Worm (Caenorhabditis elegans) whole organism, L3 larva: Measurements from ENCODE around the gene K09F6.7.

Experiments used
- ZK546.5 ChIP-seq: sonication (generic microtip); optimal IDR thresholded peaks from 2 replicates; lab custom pipeline; 2017; ENCODE audit warnings: missing biosample characterization, missing genetic modification characterization
- aly-2 ChIP-seq: fragments of 150-350 bp; optimal IDR thresholded peaks from 2 replicates; lab custom pipeline; 2014; ENCODE audit warnings: missing biosample characterization, missing genetic modification characterization
- ama-1 ChIP-seq: fragments of 150-350 bp; optimal IDR thresholded peaks from 2 replicates; lab custom pipeline; 2018
- ceh-16 ChIP-seq: sonication (generic microtip); optimal IDR thresholded peaks from 2 replicates; lab custom pipeline; 2017; ENCODE audit warnings: missing biosample characterization, missing genetic modification characterization
- ceh-28 ChIP-seq: fragments of 150-350 bp; optimal IDR thresholded peaks from 2 replicates; lab custom pipeline; 2014; ENCODE audit warnings: missing biosample characterization, missing genetic modification reagents, missing genetic modification characterization
- ceh-82 ChIP-seq: fragments of 150-350 bp; optimal IDR thresholded peaks from 2 replicates; lab custom pipeline; 2014; ENCODE audit warnings: missing biosample characterization, missing genetic modification characterization
- ceh-9 ChIP-seq: sonication (generic microtip); optimal IDR thresholded peaks from 2 replicates; lab custom pipeline; 2018; ENCODE audit warnings: missing biosample characterization, missing genetic modification characterization
- daf-12 ChIP-seq: fragments of 150-350 bp; optimal IDR thresholded peaks from 2 replicates; lab custom pipeline; 2014; ENCODE audit warnings: missing biosample characterization, missing genetic modification reagents, missing genetic modification characterization
- egl-5 ChIP-seq: fragments of 150-350 bp; optimal IDR thresholded peaks from 2 replicates; lab custom pipeline; 2017; ENCODE audit warnings: missing biosample characterization, missing genetic modification reagents, missing genetic modification characterization, inconsistent platforms
- elt-1 ChIP-seq: fragments of 150-350 bp; optimal IDR thresholded peaks from 2 replicates; lab custom pipeline; 2014; ENCODE audit warnings: missing biosample characterization, missing genetic modification characterization
- elt-2 ChIP-seq: sonication (generic microtip); optimal IDR thresholded peaks from 2 replicates; lab custom pipeline; 2016; ENCODE audit warnings: missing genetic modification reagents, mild to moderate bottlenecking, missing genetic modification characterization, missing compliant biosample characterization
- elt-3 ChIP-seq, 3 experiments: fragments of 150-350 bp in 1 of 3; sonication (generic microtip) in 2 of 3; optimal IDR thresholded peaks; 2 replicates in 2 of 3; 4 replicates in 1 of 3; lab custom pipeline; 2014 to 2017; ENCODE audit warnings: missing biosample characterization in 3 of 3, missing genetic modification characterization in 3 of 3
- eor-1 ChIP-seq, 2 experiments: fragments of 150-350 bp; optimal IDR thresholded peaks; 2 replicates each; lab custom pipeline; 2014 to 2018; ENCODE audit warnings: missing biosample characterization in 2 of 2, missing genetic modification characterization in 2 of 2
- fkh-2 ChIP-seq: fragments of 150-350 bp; optimal IDR thresholded peaks from 2 replicates; lab custom pipeline; 2014; ENCODE audit warnings: missing biosample characterization, missing genetic modification reagents, missing genetic modification characterization
- hmg-11 ChIP-seq: sonication (generic microtip); optimal IDR thresholded peaks from 2 replicates; lab custom pipeline; 2016; ENCODE audit warnings: missing genetic modification characterization, missing compliant biosample characterization
- lin-15B ChIP-seq: fragments of 150-350 bp; optimal IDR thresholded peaks from 2 replicates; lab custom pipeline; 2014; ENCODE audit warnings: missing biosample characterization, missing genetic modification characterization
- lin-39 ChIP-seq: fragments of 150-350 bp; optimal IDR thresholded peaks from 2 replicates; lab custom pipeline; 2018; ENCODE audit warnings: missing biosample characterization, missing genetic modification reagents, missing genetic modification characterization
- mml-1 ChIP-seq: fragments of 150-350 bp; sonication (generic microtip); optimal IDR thresholded peaks from 3 replicates; lab custom pipeline; 2014; ENCODE audit warnings: missing biosample characterization, missing genetic modification characterization
- nhr-11 ChIP-seq: fragments of 150-350 bp; optimal IDR thresholded peaks from 2 replicates; lab custom pipeline; 2014; ENCODE audit warnings: missing biosample characterization, missing genetic modification characterization
- nhr-12 ChIP-seq: fragments of 150-350 bp; optimal IDR thresholded peaks from 2 replicates; lab custom pipeline; 2014; ENCODE audit warnings: missing biosample characterization, missing genetic modification characterization
- nhr-23 ChIP-seq: fragments of 150-350 bp; optimal IDR thresholded peaks from 2 replicates; lab custom pipeline; 2014; ENCODE audit warnings: missing biosample characterization, missing genetic modification reagents, missing genetic modification characterization
- nhr-237 ChIP-seq: fragments of 150-350 bp; optimal IDR thresholded peaks from 2 replicates; lab custom pipeline; 2014; ENCODE audit warnings: missing biosample characterization, missing genetic modification characterization
- nhr-25 ChIP-seq: sonication (generic microtip); optimal IDR thresholded peaks from 2 replicates; lab custom pipeline; 2017; ENCODE audit warnings: missing biosample characterization, missing genetic modification characterization
- nhr-43 ChIP-seq: sonication (generic microtip); optimal IDR thresholded peaks from 2 replicates; lab custom pipeline; 2016; ENCODE audit warnings: mild to moderate bottlenecking, missing genetic modification characterization, missing compliant biosample characterization; ENCODE audit not compliant: poor library complexity, severe bottlenecking
- nhr-67 ChIP-seq: fragments of 150-350 bp; optimal IDR thresholded peaks from 2 replicates; lab custom pipeline; 2014; ENCODE audit warnings: missing biosample characterization, missing genetic modification characterization
- nhr-76 ChIP-seq: fragments of 150-350 bp; sonication (generic microtip); optimal IDR thresholded peaks from 5 replicates; lab custom pipeline; 2014; ENCODE audit warnings: missing biosample characterization, missing genetic modification characterization
- nhr-77 ChIP-seq: fragments of 150-350 bp; optimal IDR thresholded peaks from 2 replicates; lab custom pipeline; 2014; ENCODE audit warnings: missing biosample characterization, missing genetic modification characterization
- pha-4 ChIP-seq: fragments of 150-350 bp; optimal IDR thresholded peaks from 2 replicates; lab custom pipeline; 2014; ENCODE audit warnings: missing biosample characterization, missing genetic modification reagents, missing genetic modification characterization
- pqm-1 ChIP-seq: fragments of 150-350 bp; optimal IDR thresholded peaks from 2 replicates; lab custom pipeline; 2017; ENCODE audit warnings: missing biosample characterization, missing genetic modification characterization, inconsistent platforms
- tbx-2 ChIP-seq: sonication (generic microtip); optimal IDR thresholded peaks from 2 replicates; lab custom pipeline; 2016; ENCODE audit warnings: mild to moderate bottlenecking, missing genetic modification characterization, missing compliant biosample characterization
- unc-62 ChIP-seq: fragments of 150-350 bp; sonication (generic microtip); optimal IDR thresholded peaks from 4 replicates; lab custom pipeline; 2014; ENCODE audit warnings: missing biosample characterization, missing genetic modification reagents, missing genetic modification characterization
- zag-1 ChIP-seq: fragments of 150-350 bp; optimal IDR thresholded peaks from 2 replicates; lab custom pipeline; 2014; ENCODE audit warnings: missing biosample characterization, missing genetic modification characterization
- ztf-11 ChIP-seq: fragments of 150-350 bp; optimal IDR thresholded peaks from 2 replicates; lab custom pipeline; 2014; ENCODE audit warnings: missing biosample characterization, missing genetic modification characterization

K09F6.7 gene

DNA sequence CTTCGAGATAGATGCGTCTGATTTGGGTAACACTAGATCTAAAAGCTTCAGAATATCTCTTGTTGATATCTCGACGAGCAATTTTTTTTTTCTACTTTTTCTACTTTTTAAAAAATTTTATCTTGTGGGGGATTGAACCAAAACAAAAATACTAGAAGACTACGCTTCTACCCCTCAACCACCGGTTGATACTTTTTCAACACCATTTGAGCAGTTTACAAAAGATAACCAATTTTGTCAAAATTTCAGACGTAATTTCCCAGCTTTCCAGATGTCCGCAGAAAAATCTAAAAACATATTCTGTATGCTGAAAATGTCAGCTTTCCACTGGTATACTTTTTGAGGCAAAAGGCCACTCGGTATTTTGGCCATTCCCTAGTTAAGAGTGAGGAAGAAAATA lies 12.6 kb upstream of the K09F6.7 start:
- no peak for TF ChIP-seq pqm-1 (tag; lab: Kevin White, UChicago)
- no peak for TF ChIP-seq nhr-76 (tag; lab: Kevin White, UChicago)
- TF ChIP-seq elt-3 (tag; optimal IDR thresholded peaks at IDR 0.05; lab: Kevin White, UChicago) = no peak
- no peak for TF ChIP-seq lin-15B (tag; lab: Kevin White, UChicago)
- no peak for TF ChIP-seq nhr-23 (tag; lab: Kevin White, UChicago)
- no peak for TF ChIP-seq ceh-9 (tag; lab: Kevin White, UChicago)
- no peak for TF ChIP-seq nhr-25 (tag; lab: Kevin White, UChicago)
- TF ChIP-seq nhr-12 = no peak
- TF ChIP-seq daf-12 (tag; lab: Kevin White, UChicago) = no peak

- no peak for TF ChIP-seq mml-1 (tag; lab: Kevin White, UChicago)
- no peak for TF ChIP-seq ztf-11 (tag; lab: Kevin White, UChicago)
- no peak for TF ChIP-seq eor-1 (tag; optimal IDR thresholded peaks at IDR 0.05; lab: Kevin White, UChicago)
- TF ChIP-seq elt-3 (tag; optimal IDR thresholded peaks at IDR 0.05; lab: Kevin White, UChicago) = no peak
- no peak for TF ChIP-seq nhr-11 (tag; lab: Kevin White, UChicago)
- no peak for TF ChIP-seq nhr-76 (tag; lab: Kevin White, UChicago)
- TF ChIP-seq tbx-2 (tag; lab: Kevin White, UChicago) = no peak
- no peak for TF ChIP-seq zag-1
- TF ChIP-seq fkh-2 (tag; lab: Kevin White, UChicago) = no peak
- TF ChIP-seq lin-39 (tag; lab: Kevin White, UChicago) = no peak
- no peak for TF ChIP-seq aly-2
- TF ChIP-seq hmg-11 (tag; lab: Kevin White, UChicago) = no peak
- TF ChIP-seq daf-12 (tag; lab: Kevin White, UChicago) = no peak
- no peak for TF ChIP-seq nhr-43 (tag; lab: Kevin White, UChicago)
- TF ChIP-seq egl-5 (tag; lab: Kevin White, UChicago) = no peak
- no peak for TF ChIP-seq ZK546.5
- TF ChIP-seq ceh-82 = no peak
- TF ChIP-seq pha-4 (tag; lab: Kevin White, UChicago) = no peak
- no peak for TF ChIP-seq elt-2 (tag; lab: Kevin White, UChicago)
- no peak for TF ChIP-seq unc-62 (GFP tag; lab: Kevin White, UChicago)
- TF ChIP-seq, all 47 proteins: peak for 0
Measured at ce11 chrII:2302330-2302729, 10.4 kb upstream of the K09F6.7 start, which contains the start of gene B0281.6. Gene B0281.6, minus strand, starts transcription at chrII:2302430.

- TF ChIP-seq ceh-82 (no peak), elt-3 (tag; optimal IDR thresholded peaks at IDR 0.05; lab: Kevin White, UChicago) (no peak), ceh-16 (tag; lab: Kevin White, UChicago) (no peak), nhr-67 (tag; lab: Kevin White, UChicago) (no peak)
- TF ChIP-seq, all 47 proteins: peak for 0
Measured at ce11 chrII:2300861-2301260, 8.9 kb upstream of the K09F6.7 start, which contains the start of gene B0281.5. Gene B0281.5, minus strand, starts transcription at chrII:2300961.

DNA sequence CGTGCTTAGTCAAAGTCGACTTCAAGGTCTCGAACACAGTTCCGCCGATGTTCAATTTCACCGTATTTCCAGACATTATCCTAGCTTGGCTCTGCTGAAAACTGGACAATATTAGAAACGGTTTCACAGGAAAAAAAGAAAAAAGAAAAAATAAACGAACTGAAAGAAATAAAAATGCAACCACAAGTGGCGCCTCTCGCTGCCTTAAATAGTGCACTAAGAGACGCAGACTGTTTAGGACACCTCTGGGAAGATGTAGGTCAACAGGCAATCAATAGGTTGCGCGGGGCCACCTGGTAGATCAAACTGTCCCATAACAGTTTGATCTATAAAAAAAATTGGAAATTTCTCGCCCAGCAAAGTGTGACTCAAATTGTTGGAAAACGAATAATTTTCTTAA lies 6.8 kb upstream of the K09F6.7 start, which contains the start of gene B0281.4:
Gene B0281.4, minus strand, starts transcription at position 101 of the 400 bp plus-strand sequence.
- no peak for TF ChIP-seq egl-5 (tag; lab: Kevin White, UChicago)
- no peak for TF ChIP-seq elt-1
- no peak for TF ChIP-seq nhr-77 (tag; lab: Kevin White, UChicago)
- no peak for TF ChIP-seq ama-1 (lab: Kevin White, UChicago)
- TF ChIP-seq pqm-1 (tag; lab: Kevin White, UChicago) = no peak

- TF ChIP-seq ceh-82 (no peak), nhr-237 (tag; lab: Kevin White, UChicago) (no peak), unc-62 (GFP tag; lab: Kevin White, UChicago) (no peak), pha-4 (tag; lab: Kevin White, UChicago) (no peak), egl-5 (tag; lab: Kevin White, UChicago) (no peak), nhr-25 (tag; lab: Kevin White, UChicago) (no peak), ceh-16 (tag; lab: Kevin White, UChicago) (no peak), ceh-28 (tag; lab: Kevin White, UChicago) (no peak), ZK546.5 (no peak), zag-1 (no peak), elt-2 (tag; lab: Kevin White, UChicago) (no peak)
Measured at ce11 chrII:2295817-2296315, 3.9 kb upstream of the K09F6.7 start, which contains the start of gene fbxc-25. Gene fbxc-25, minus strand, starts transcription at chrII:2296265.
